Worm (Caenorhabditis elegans) whole organism, late embryonic: ENCODE results near the gene srw-14.

Experiments used
- C08G9.2 ChIP-seq: sonication (generic microtip); optimal IDR thresholded peaks from 2 replicates; lab custom pipeline; 2016; ENCODE audit warnings: mild to moderate bottlenecking, missing genetic modification characterization, moderate library complexity, missing compliant biosample characterization
- C38D4.7 ChIP-seq: fragments of 200-800 bp; sonication (Bioruptor generic); optimal IDR thresholded peaks from 2 replicates; lab custom pipeline; 2018; ENCODE audit warnings: mild to moderate bottlenecking, missing genetic modification characterization, moderate library complexity, missing compliant biosample characterization
- F13H6.1 ChIP-seq: sonication (generic microtip); optimal IDR thresholded peaks from 2 replicates; lab custom pipeline; 2016; ENCODE audit warnings: missing genetic modification characterization, missing compliant biosample characterization
- K09A11.1 ChIP-seq: sonication (generic microtip); optimal IDR thresholded peaks from 2 replicates; lab custom pipeline; 2017; ENCODE audit warnings: antibody characterized with exemption, mild to moderate bottlenecking, missing genetic modification characterization, missing compliant biosample characterization; ENCODE audit not compliant: insufficient read depth
- T23F11.4 ChIP-seq: fragments of 200-800 bp; sonication (Bioruptor generic); optimal IDR thresholded peaks from 2 replicates; lab custom pipeline; 2018; ENCODE audit warnings: mild to moderate bottlenecking, missing genetic modification characterization, missing compliant biosample characterization
- Y22D7AL.16 ChIP-seq: sonication (generic microtip); optimal IDR thresholded peaks from 2 replicates; lab custom pipeline; 2016; ENCODE audit warnings: missing genetic modification characterization, missing compliant biosample characterization
- ahr-1 ChIP-seq: sonication (generic microtip); optimal IDR thresholded peaks from 2 replicates; lab custom pipeline; 2016; ENCODE audit warnings: missing genetic modification characterization, missing compliant biosample characterization
- ama-1 ChIP-seq: fragments of 150-350 bp; optimal IDR thresholded peaks from 2 replicates; lab custom pipeline; 2014
- ceh-14 ChIP-seq: sonication (generic microtip); optimal IDR thresholded peaks from 2 replicates; lab custom pipeline; 2016; ENCODE audit warnings: missing genotype, missing genetic modification characterization, missing compliant biosample characterization
- ceh-18 ChIP-seq: sonication (generic microtip); optimal IDR thresholded peaks from 2 replicates; lab custom pipeline; 2016; ENCODE audit warnings: missing genetic modification characterization, missing compliant biosample characterization
- ceh-19 ChIP-seq: fragments of 200-800 bp; sonication (Bioruptor generic); optimal IDR thresholded peaks from 2 replicates; lab custom pipeline; 2018; ENCODE audit warnings: mild to moderate bottlenecking, missing genetic modification characterization, missing compliant biosample characterization
- ceh-30 ChIP-seq: fragments of 150-350 bp; optimal IDR thresholded peaks from 2 replicates; lab custom pipeline; 2014; ENCODE audit warnings: missing biosample characterization, missing genetic modification characterization
- ceh-31 ChIP-seq: sonication (generic microtip); optimal IDR thresholded peaks from 2 replicates; lab custom pipeline; 2016; ENCODE audit warnings: missing genetic modification characterization, missing compliant biosample characterization
- ceh-34 ChIP-seq: sonication (generic microtip); optimal IDR thresholded peaks from 2 replicates; lab custom pipeline; 2016; ENCODE audit warnings: mild to moderate bottlenecking, missing genetic modification characterization, missing compliant biosample characterization
- ceh-45 ChIP-seq: fragments of 200-800 bp; sonication (Bioruptor generic); IDR thresholded peaks from 2 replicates; pipeline ENCODE4 v1.3.6; 2022; ENCODE audit warnings: missing genetic modification reagents, missing genetic modification characterization, missing compliant biosample characterization
- ceh-48 ChIP-seq: sonication (generic microtip); optimal IDR thresholded peaks from 2 replicates; lab custom pipeline; 2016; ENCODE audit warnings: missing genetic modification characterization, inconsistent platforms, missing compliant biosample characterization
- ceh-6 ChIP-seq: fragments of 200-800 bp; sonication (Bioruptor generic); optimal IDR thresholded peaks from 2 replicates; lab custom pipeline; 2018; ENCODE audit warnings: mild to moderate bottlenecking, missing genetic modification characterization, missing compliant biosample characterization
- ceh-9 ChIP-seq: sonication (generic microtip); optimal IDR thresholded peaks from 2 replicates; lab custom pipeline; 2016; ENCODE audit warnings: mild to moderate bottlenecking, missing genetic modification characterization, inconsistent platforms, missing compliant biosample characterization
- dve-1 ChIP-seq: sonication (generic microtip); optimal IDR thresholded peaks from 2 replicates; lab custom pipeline; 2017; ENCODE audit warnings: antibody characterized with exemption, mild to moderate bottlenecking, missing genetic modification characterization, missing compliant biosample characterization
- elt-2 ChIP-seq: sonication (generic microtip); optimal IDR thresholded peaks from 2 replicates; lab custom pipeline; 2016; ENCODE audit warnings: missing genetic modification reagents, missing genetic modification characterization, missing compliant biosample characterization
- elt-4 ChIP-seq: sonication (generic microtip); optimal IDR thresholded peaks from 2 replicates; lab custom pipeline; 2016; ENCODE audit warnings: missing genetic modification characterization, missing compliant biosample characterization
- ets-4 ChIP-seq: sonication (generic microtip); optimal IDR thresholded peaks from 2 replicates; lab custom pipeline; 2016; ENCODE audit warnings: missing genetic modification characterization, missing compliant biosample characterization
- eyg-1 ChIP-seq: sonication (generic microtip); optimal IDR thresholded peaks from 2 replicates; lab custom pipeline; 2016; ENCODE audit warnings: missing genotype, missing genetic modification characterization, missing compliant biosample characterization
- fax-1 ChIP-seq: sonication (generic microtip); optimal IDR thresholded peaks from 2 replicates; lab custom pipeline; 2016; ENCODE audit warnings: missing genotype, missing genetic modification characterization, missing compliant biosample characterization
- fkh-6 ChIP-seq: sonication (generic microtip); optimal IDR thresholded peaks from 2 replicates; lab custom pipeline; 2016; ENCODE audit warnings: missing genetic modification characterization, missing compliant biosample characterization
- hlh-15 ChIP-seq: sonication (generic microtip); optimal IDR thresholded peaks from 2 replicates; lab custom pipeline; 2016; ENCODE audit warnings: missing genetic modification characterization, missing compliant biosample characterization
- hlh-30 ChIP-seq: sonication (generic microtip); optimal IDR thresholded peaks from 2 replicates; lab custom pipeline; 2017; ENCODE audit warnings: antibody characterized with exemption, missing genetic modification characterization, missing compliant biosample characterization; ENCODE audit not compliant: insufficient read depth
- hlh-6 ChIP-seq: sonication (generic microtip); optimal IDR thresholded peaks from 2 replicates; lab custom pipeline; 2016; ENCODE audit warnings: missing genotype, missing genetic modification characterization, missing compliant biosample characterization
- hlh-8 ChIP-seq: sonication (generic microtip); optimal IDR thresholded peaks from 2 replicates; lab custom pipeline; 2016; ENCODE audit warnings: missing genotype, missing genetic modification characterization, missing compliant biosample characterization
- lim-6 ChIP-seq: sonication (generic microtip); optimal IDR thresholded peaks from 2 replicates; lab custom pipeline; 2016; ENCODE audit warnings: missing genetic modification characterization, missing compliant biosample characterization
- mec-3 ChIP-seq: sonication (generic microtip); optimal IDR thresholded peaks from 2 replicates; lab custom pipeline; 2016; ENCODE audit warnings: borderline replicate concordance, missing genetic modification characterization, missing compliant biosample characterization
- nfya-1 ChIP-seq: sonication (generic microtip); optimal IDR thresholded peaks from 2 replicates; lab custom pipeline; 2017; ENCODE audit warnings: missing genetic modification characterization, mild to moderate bottlenecking, missing compliant biosample characterization, antibody characterized with exemption, moderate library complexity
- nhr-11 ChIP-seq: fragments of 150-350 bp; optimal IDR thresholded peaks from 2 replicates; lab custom pipeline; 2014; ENCODE audit warnings: missing biosample characterization, missing genetic modification characterization
- npax-4 ChIP-seq: sonication (generic microtip); optimal IDR thresholded peaks from 2 replicates; lab custom pipeline; 2016; ENCODE audit warnings: missing genetic modification characterization, missing compliant biosample characterization
- odd-2 ChIP-seq: sonication (generic microtip); optimal IDR thresholded peaks from 2 replicates; lab custom pipeline; 2017; ENCODE audit warnings: antibody characterized with exemption, mild to moderate bottlenecking, missing genetic modification characterization, missing compliant biosample characterization
- pag-3 ChIP-seq: sonication (generic microtip); optimal IDR thresholded peaks from 2 replicates; lab custom pipeline; 2016; ENCODE audit warnings: missing compliant biosample characterization, missing genetic modification characterization, borderline replicate concordance
- pat-9 ChIP-seq: fragments of 200-800 bp; sonication (Bioruptor generic); optimal IDR thresholded peaks from 2 replicates; lab custom pipeline; 2018; ENCODE audit warnings: mild to moderate bottlenecking, missing genetic modification characterization, moderate library complexity, missing compliant biosample characterization
- pax-1 ChIP-seq: fragments of 150-350 bp; optimal IDR thresholded peaks from 2 replicates; lab custom pipeline; 2014; ENCODE audit warnings: missing biosample characterization, missing genetic modification characterization
- pha-2 ChIP-seq: sonication (generic microtip); optimal IDR thresholded peaks from 2 replicates; lab custom pipeline; 2017; ENCODE audit warnings: mild to moderate bottlenecking, missing genetic modification characterization, missing compliant biosample characterization
- pha-4 ChIP-seq: fragments of 150-350 bp; optimal IDR thresholded peaks from 2 replicates; lab custom pipeline; 2018; ENCODE audit warnings: missing biosample characterization, missing genetic modification reagents, missing genetic modification characterization
- pqm-1 ChIP-seq: sonication (generic microtip); optimal IDR thresholded peaks from 2 replicates; lab custom pipeline; 2016; ENCODE audit warnings: missing genetic modification characterization, missing compliant biosample characterization
- pros-1 ChIP-seq: fragments of 150-350 bp; optimal IDR thresholded peaks from 2 replicates; lab custom pipeline; 2014; ENCODE audit warnings: missing biosample characterization, missing genetic modification reagents, missing genetic modification characterization
- ref-2 ChIP-seq: sonication (generic microtip); optimal IDR thresholded peaks from 2 replicates; lab custom pipeline; 2016; ENCODE audit warnings: missing genetic modification characterization, missing compliant biosample characterization
- rnt-1 ChIP-seq: sonication (generic microtip); optimal IDR thresholded peaks from 2 replicates; lab custom pipeline; 2016; ENCODE audit warnings: missing genetic modification characterization, missing compliant biosample characterization
- sox-4 ChIP-seq: sonication (generic microtip); optimal IDR thresholded peaks from 2 replicates; lab custom pipeline; 2017; ENCODE audit warnings: mild to moderate bottlenecking, missing genetic modification characterization, inconsistent platforms, missing compliant biosample characterization
- tbx-2 ChIP-seq: sonication (generic microtip); optimal IDR thresholded peaks from 2 replicates; lab custom pipeline; 2016; ENCODE audit warnings: missing genetic modification characterization, missing compliant biosample characterization
- unc-42 ChIP-seq: sonication (generic microtip); optimal IDR thresholded peaks from 2 replicates; lab custom pipeline; 2016; ENCODE audit warnings: missing genotype, missing genetic modification characterization, missing compliant biosample characterization
- unc-55 ChIP-seq: sonication (generic microtip); optimal IDR thresholded peaks from 2 replicates; lab custom pipeline; 2017; ENCODE audit warnings: missing biosample characterization, missing genetic modification reagents, missing genetic modification characterization
- unc-86 ChIP-seq: sonication (generic microtip); optimal IDR thresholded peaks from 2 replicates; lab custom pipeline; 2016; ENCODE audit warnings: missing genetic modification characterization, missing compliant biosample characterization

Gene srw-14

ce11 chrV:15189567-15189966 is 36.2 kb upstream of the srw-14 start, which contains the start of gene cyn-3 (continued):
- TF ChIP-seq pha-4 (tag; lab: Kevin White, UChicago), result no peak
- no peak for TF ChIP-seq eyg-1 (tag; lab: Kevin White, UChicago)
- no peak for TF ChIP-seq lim-6 (tag; lab: Kevin White, UChicago)
- no peak for TF ChIP-seq pax-1 (tag; lab: Kevin White, UChicago)
- peak; percentile 76 for TF ChIP-seq unc-42 (tag; lab: Kevin White, UChicago)
- TF ChIP-seq mec-3 (tag; lab: Kevin White, UChicago), result no peak
- TF ChIP-seq hlh-6, result no peak
- TF ChIP-seq dve-1 (tag; lab: Kevin White, UChicago), result peak; percentile 58
- no peak for TF ChIP-seq npax-4
- TF ChIP-seq unc-55 (GFP tag; lab: Kevin White, UChicago), result peak; percentile 40
- TF ChIP-seq sox-4 (tag; lab: Kevin White, UChicago), result no peak
- no peak for TF ChIP-seq ceh-14 (tag; lab: Kevin White, UChicago)
- no peak for TF ChIP-seq K09A11.1 (tag; lab: Kevin White, UChicago)
- TF ChIP-seq hlh-8 (tag; lab: Kevin White, UChicago), result no peak
- no peak for TF ChIP-seq fax-1 (tag; lab: Kevin White, UChicago)
- TF ChIP-seq C08G9.2, result no peak
- peak; percentile 12 for TF ChIP-seq pros-1 (tag; lab: Kevin White, UChicago)

- no peak for TF ChIP-seq unc-42 (tag; lab: Kevin White, UChicago)
- peak; percentile 93 for TF ChIP-seq elt-2
- peak; percentile 89 for TF ChIP-seq T23F11.4 (GFP tag; lab: Kevin White, UChicago)
- peak; percentile 26 for TF ChIP-seq mec-3 (tag; lab: Kevin White, UChicago)
- no peak for TF ChIP-seq ama-1 (lab: Kevin White, UChicago)
- TF ChIP-seq C08G9.2, result peak; percentile 82
- TF ChIP-seq ceh-48, result peak; percentile 74
- peak; percentile 81 for TF ChIP-seq ceh-45
- no peak for TF ChIP-seq pax-1 (tag; lab: Kevin White, UChicago)
- peak; percentile 93 for TF ChIP-seq ceh-19 (GFP tag; lab: Kevin White, UChicago)
- peak; percentile 87 for TF ChIP-seq ref-2 (tag; lab: Kevin White, UChicago)
- TF ChIP-seq ceh-6 (GFP tag; lab: Kevin White, UChicago), result peak; percentile 87
- peak; percentile 71 for TF ChIP-seq ahr-1
- peak; percentile 76 for TF ChIP-seq rnt-1 (tag; lab: Kevin White, UChicago)
- peak; percentile 84 for TF ChIP-seq pqm-1 (tag; lab: Kevin White, UChicago)
- peak; percentile 69 for TF ChIP-seq ets-4 (tag; lab: Kevin White, UChicago)
- peak; percentile 80 for TF ChIP-seq hlh-15 (tag; lab: Kevin White, UChicago)
- TF ChIP-seq nfya-1 (tag; lab: Kevin White, UChicago), result peak; percentile 70
- TF ChIP-seq Y22D7AL.16 (tag; lab: Kevin White, UChicago), result peak; percentile 77
- TF ChIP-seq ceh-9 (tag; lab: Kevin White, UChicago), result peak; percentile 68
- TF ChIP-seq ceh-18 (tag; lab: Kevin White, UChicago), result peak; percentile 78
- peak; percentile 82 for TF ChIP-seq elt-4
- peak; percentile 88 for TF ChIP-seq ceh-34 (tag; lab: Kevin White, UChicago)
- no peak for TF ChIP-seq pag-3
- peak; percentile 46 for TF ChIP-seq lim-6 (tag; lab: Kevin White, UChicago)
- TF ChIP-seq ceh-14 (tag; lab: Kevin White, UChicago), result peak; percentile 93
- no peak for TF ChIP-seq nhr-11
- TF ChIP-seq pat-9 (tag; lab: Kevin White, UChicago), result peak; percentile 88
- TF ChIP-seq tbx-2 (tag; lab: Kevin White, UChicago), result peak; percentile 86
- peak; percentile 75 for TF ChIP-seq ceh-31 (tag; lab: Kevin White, UChicago)
- peak; percentile 79 for TF ChIP-seq unc-86 (tag; lab: Kevin White, UChicago)
- peak; percentile 87 for TF ChIP-seq eyg-1 (tag; lab: Kevin White, UChicago)
- peak; percentile 67 for TF ChIP-seq hlh-30 (tag; lab: Kevin White, UChicago)
- TF ChIP-seq pha-4 (tag; lab: Kevin White, UChicago), result no peak
- peak; percentile 86 for TF ChIP-seq fkh-6 (tag; lab: Kevin White, UChicago)
- peak; percentile 81 for TF ChIP-seq F13H6.1
- TF ChIP-seq hlh-6, result peak; percentile 92
- peak; percentile 82 for TF ChIP-seq fax-1 (tag; lab: Kevin White, UChicago)
- TF ChIP-seq pha-2 (tag; lab: Kevin White, UChicago), result peak; percentile 90
- peak; percentile 47 for TF ChIP-seq pros-1 (tag; lab: Kevin White, UChicago)
- peak; percentile 86 for TF ChIP-seq C38D4.7 (GFP tag; lab: Kevin White, UChicago)
- TF ChIP-seq ceh-30 (tag; lab: Kevin White, UChicago), result peak; percentile 82
- TF ChIP-seq dve-1 (tag; lab: Kevin White, UChicago), result peak; percentile 87
- no peak for TF ChIP-seq odd-2 (tag; lab: Kevin White, UChicago)
Measured at ce11 chrV:15190903-15191302, 34.8 kb upstream of the srw-14 start, which contains the start of gene Y75B12B.11. TSS of gene Y75B12B.11 (plus strand) at chrV:15191296.
